Worm (Caenorhabditis elegans): ENCODE results near the gene H14E04.3.

DNA sequence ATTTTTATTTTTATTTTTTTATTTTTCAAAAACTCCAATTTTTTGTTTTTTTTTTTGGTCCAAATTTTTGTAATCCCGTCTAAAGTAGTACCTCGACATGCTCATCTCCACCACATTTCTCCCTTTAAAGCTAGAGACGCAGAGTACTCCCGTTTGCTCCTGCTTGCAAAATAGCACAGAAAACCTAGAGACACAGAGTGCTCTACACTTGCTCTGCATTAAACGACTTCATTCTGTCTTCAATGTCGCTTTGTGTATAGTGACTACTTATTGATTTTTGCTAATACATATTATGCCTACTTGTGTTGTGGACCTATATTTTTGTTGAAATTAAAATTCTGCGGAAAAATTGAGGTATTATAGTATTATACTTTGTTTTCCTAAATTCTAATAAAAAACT is 39.7 kb upstream of the H14E04.3 start, which contains the start of gene W04B5.8:
- TF ChIP-seq lin-39 (tag; optimal IDR thresholded peaks at IDR 0.05) (no peak), nhr-23 (tag; optimal IDR thresholded peaks at IDR 0.05) (no peak), elt-3 (tag; optimal IDR thresholded peaks at IDR 0.05) (no peak), lin-11 (tag; optimal IDR thresholded peaks at IDR 0.05) (no peak), aly-2 (tag; optimal IDR thresholded peaks at IDR 0.05) (no peak)

All from whole organism, L2 larva.